Fruit fly (Drosophila melanogaster) whole organism, embryonic: ENCODE measurements around the gene CG6830.
A peak's percentile ranks its signal among the peaks of the same experiment; 100 is the strongest.

ENCODE experiments used
- ATbp ChIP-seq: fragments of 200-800 bp; sonication (Bioruptor generic); optimal IDR thresholded peaks from 2 replicates; lab custom pipeline; 2017; ENCODE audit warnings: missing biosample characterization, mild to moderate bottlenecking, missing genetic modification characterization, missing genetic modification reagents
- Ada2b ChIP-seq: fragments of 200-800 bp; sonication (Bioruptor generic); IDR thresholded peaks from 2 replicates; pipeline ENCODE4 v1.3.6; 2022; ENCODE audit warnings: missing biosample characterization, missing genetic modification characterization
- Aef1 ChIP-seq: fragments of 200-800 bp; sonication (Bioruptor generic); IDR thresholded peaks from 3 replicates; pipeline ENCODE4 v1.3.6; 2022; ENCODE audit warnings: missing biosample characterization, missing genetic modification characterization
- CG10431 ChIP-seq: fragments of 200-800 bp; sonication (Bioruptor generic); optimal IDR thresholded peaks from 3 replicates; lab custom pipeline; 2018; ENCODE audit warnings: missing biosample characterization, mild to moderate bottlenecking, missing genetic modification characterization
- CG11093 ChIP-seq: fragments of 200-800 bp; sonication (Bioruptor generic); IDR thresholded peaks from 3 replicates; pipeline ENCODE4 v1.3.6; 2022; ENCODE audit warnings: missing biosample characterization, missing genetic modification characterization
- CG12659 ChIP-seq: fragments of 200-800 bp; sonication (Bioruptor generic); optimal IDR thresholded peaks from 3 replicates; lab custom pipeline; 2017; ENCODE audit warnings: mild to moderate bottlenecking, missing biosample characterization, missing genetic modification reagents, missing genetic modification characterization
- CG14710 ChIP-seq: fragments of 200-800 bp; sonication (Bioruptor generic); optimal IDR thresholded peaks from 3 replicates; lab custom pipeline; 2019; ENCODE audit warnings: missing biosample characterization, mild to moderate bottlenecking, missing genetic modification characterization, moderate library complexity
- CG14860 ChIP-seq: fragments of 200-800 bp; sonication (Bioruptor generic); IDR thresholded peaks from 3 replicates; pipeline ENCODE4 v1.3.6; 2022; ENCODE audit warnings: missing biosample characterization, missing genetic modification characterization; ENCODE audit not compliant: partially characterized antibody
- CG15514 ChIP-seq: fragments of 200-800 bp; sonication (Bioruptor generic); optimal IDR thresholded peaks from 3 replicates; lab custom pipeline; 2017; ENCODE audit warnings: missing biosample characterization, missing genetic modification characterization, mild to moderate bottlenecking, moderate library complexity, missing genetic modification reagents
- CG1603 ChIP-seq: fragments of 200-800 bp; sonication (Bioruptor generic); optimal IDR thresholded peaks from 2 replicates; lab custom pipeline; 2019; ENCODE audit warnings: missing biosample characterization, mild to moderate bottlenecking, missing genetic modification characterization, moderate library complexity
- CG17361 ChIP-seq: fragments of 200-800 bp; sonication (Bioruptor generic); IDR thresholded peaks from 3 replicates; pipeline ENCODE4 v1.3.6; 2022; ENCODE audit warnings: missing biosample characterization, missing genetic modification characterization
- CG17385 ChIP-seq: fragments of 200-800 bp; sonication (Bioruptor generic); optimal IDR thresholded peaks from 3 replicates; lab custom pipeline; 2018; ENCODE audit warnings: missing biosample characterization, mild to moderate bottlenecking, missing genetic modification characterization
- CG17568 ChIP-seq: fragments of 200-800 bp; sonication (Bioruptor generic); optimal IDR thresholded peaks from 2 replicates; lab custom pipeline; 2018; ENCODE audit warnings: missing biosample characterization, mild to moderate bottlenecking, missing genetic modification characterization, moderate library complexity
- CG2202 ChIP-seq: fragments of 200-800 bp; sonication (Bioruptor generic); optimal IDR thresholded peaks from 2 replicates; lab custom pipeline; 2018; ENCODE audit warnings: missing biosample characterization, mild to moderate bottlenecking, missing genetic modification characterization
- CG30431 ChIP-seq: fragments of 200-800 bp; sonication (Bioruptor generic); optimal IDR thresholded peaks from 2 replicates; lab custom pipeline; 2017; ENCODE audit warnings: missing biosample characterization, missing genetic modification characterization
- CG3065 ChIP-seq: fragments of 200-800 bp; sonication (Bioruptor generic); optimal IDR thresholded peaks from 2 replicates; lab custom pipeline; 2016; ENCODE audit warnings: missing biosample characterization, missing genetic modification characterization
- CG32772 ChIP-seq: fragments of 200-800 bp; sonication (Bioruptor generic); IDR thresholded peaks from 2 replicates; pipeline ENCODE4 v1.3.6; 2022; ENCODE audit warnings: missing biosample characterization, missing genetic modification characterization
- CG3847 ChIP-seq: fragments of 200-800 bp; sonication (Bioruptor generic); IDR thresholded peaks from 2 replicates; pipeline ENCODE4 v1.3.6; 2022; ENCODE audit warnings: missing biosample characterization, missing genetic modification characterization
- CG4424 ChIP-seq: fragments of 200-800 bp; sonication (Bioruptor generic); optimal IDR thresholded peaks from 3 replicates; lab custom pipeline; 2016; ENCODE audit warnings: missing biosample characterization, missing genetic modification characterization
- CG4820 ChIP-seq: fragments of 200-800 bp; sonication (Bioruptor generic); optimal IDR thresholded peaks from 3 replicates; lab custom pipeline; 2016; ENCODE audit warnings: missing biosample characterization, missing genetic modification characterization
- CG6854 ChIP-seq: fragments of 200-800 bp; sonication (Bioruptor generic); optimal IDR thresholded peaks from 3 replicates; lab custom pipeline; 2017; ENCODE audit warnings: missing biosample characterization, mild to moderate bottlenecking, missing genetic modification characterization
- CG8388 ChIP-seq: fragments of 200-800 bp; sonication (Bioruptor generic); optimal IDR thresholded peaks from 2 replicates; lab custom pipeline; 2019; ENCODE audit warnings: missing biosample characterization, mild to moderate bottlenecking, missing genetic modification characterization, moderate library complexity
- HHEX ChIP-seq: fragments of 200-800 bp; sonication (Bioruptor generic); optimal IDR thresholded peaks from 3 replicates; lab custom pipeline; 2017; ENCODE audit warnings: missing biosample characterization, mild to moderate bottlenecking, missing genetic modification characterization, missing genetic modification reagents
- HmgZ ChIP-seq: fragments of 200-800 bp; sonication (Bioruptor generic); optimal IDR thresholded peaks from 2 replicates; lab custom pipeline; 2018; ENCODE audit warnings: missing biosample characterization, mild to moderate bottlenecking, missing genetic modification characterization
- Mrtf ChIP-seq: fragments of 200-800 bp; sonication (Bioruptor generic); IDR thresholded peaks from 3 replicates; pipeline ENCODE4 v1.3.6; 2022; ENCODE audit warnings: missing biosample characterization, missing genetic modification characterization
- NC2α ChIP-seq: fragments of 200-800 bp; sonication (Bioruptor generic); optimal IDR thresholded peaks from 2 replicates; lab custom pipeline; 2016; ENCODE audit warnings: missing biosample characterization, missing genetic modification characterization
- NC2β ChIP-seq: fragments of 200-800 bp; sonication (Bioruptor generic); optimal IDR thresholded peaks from 2 replicates; lab custom pipeline; 2016; ENCODE audit warnings: missing biosample characterization, missing genetic modification characterization
- NFAT ChIP-seq: fragments of 200-800 bp; sonication (Bioruptor generic); IDR thresholded peaks from 2 replicates; pipeline ENCODE4 v1.3.6; 2022; ENCODE audit warnings: missing biosample characterization, missing genetic modification characterization
- Nf-YC ChIP-seq: fragments of 200-800 bp; optimal IDR thresholded peaks from 3 replicates; lab custom pipeline; 2019; ENCODE audit warnings: missing biosample characterization, mild to moderate bottlenecking, missing genetic modification characterization, moderate library complexity
- NfI ChIP-seq: fragments of 200-800 bp; sonication (Bioruptor generic); optimal IDR thresholded peaks from 3 replicates; lab custom pipeline; 2018; ENCODE audit warnings: missing biosample characterization, mild to moderate bottlenecking, missing genetic modification characterization, moderate library complexity
- Pdp1 ChIP-seq, 2 experiments: fragments of 200-800 bp; sonication (Bioruptor generic); optimal IDR thresholded peaks; 3 replicates each; lab custom pipeline; 2016; ENCODE audit warnings: missing biosample characterization in 2 of 2, missing genetic modification characterization in 2 of 2, mild to moderate bottlenecking in 1 of 2, moderate library complexity in 1 of 2
- Scr ChIP-seq: fragments of 200-800 bp; sonication (Bioruptor generic); IDR thresholded peaks from 2 replicates; pipeline ENCODE4 v1.3.6; 2022; ENCODE audit warnings: missing biosample characterization, missing genetic modification characterization; ENCODE audit not compliant: partially characterized antibody
- ac ChIP-seq: fragments of 200-800 bp; sonication (Bioruptor generic); optimal IDR thresholded peaks from 3 replicates; lab custom pipeline; 2017; ENCODE audit warnings: missing biosample characterization, mild to moderate bottlenecking, missing genetic modification characterization
- bbx ChIP-seq: fragments of 200-800 bp; sonication (Bioruptor generic); IDR thresholded peaks from 2 replicates; pipeline ENCODE4 v1.3.6; 2022; ENCODE audit warnings: missing biosample characterization, missing genetic modification characterization; ENCODE audit not compliant: partially characterized antibody
- crp ChIP-seq, 2 experiments: fragments of 200-800 bp; sonication (Bioruptor generic); optimal IDR thresholded peaks; 2 replicates in 1 of 2; 3 replicates in 1 of 2; lab custom pipeline; 2017; ENCODE audit warnings: missing biosample characterization in 2 of 2, missing genetic modification characterization in 2 of 2, mild to moderate bottlenecking in 1 of 2, moderate library complexity in 1 of 2
- da ChIP-seq: fragments of 200-800 bp; sonication (Bioruptor generic); optimal IDR thresholded peaks from 2 replicates; lab custom pipeline; 2016; ENCODE audit warnings: missing biosample characterization, missing genetic modification characterization
- danr ChIP-seq: fragments of 200-800 bp; sonication (Bioruptor generic); IDR thresholded peaks from 2 replicates; pipeline ENCODE4 v1.3.6; 2022; ENCODE audit warnings: missing biosample characterization, missing genetic modification characterization
- dimm ChIP-seq: fragments of 200-800 bp; sonication (Bioruptor generic); IDR thresholded peaks from 2 replicates; pipeline ENCODE4 v1.3.6; 2022; ENCODE audit warnings: missing biosample characterization, missing genetic modification characterization
- fu2 ChIP-seq: fragments of 200-800 bp; sonication (Bioruptor generic); optimal IDR thresholded peaks from 2 replicates; lab custom pipeline; 2016; ENCODE audit warnings: missing biosample characterization, missing genetic modification characterization
- gfzf ChIP-seq: fragments of 200-800 bp; sonication (Bioruptor generic); optimal IDR thresholded peaks from 2 replicates; lab custom pipeline; 2016; ENCODE audit warnings: missing biosample characterization, mild to moderate bottlenecking, missing genetic modification characterization, moderate library complexity
- gsb-n ChIP-seq: fragments of 200-800 bp; sonication (Bioruptor generic); optimal IDR thresholded peaks from 3 replicates; lab custom pipeline; 2018; ENCODE audit warnings: missing biosample characterization, mild to moderate bottlenecking, missing genetic modification characterization
- h ChIP-seq: fragments of >200 bp; optimal IDR thresholded peaks from 2 replicates; lab custom pipeline; 2017
- kah ChIP-seq: fragments of 200-800 bp; sonication (Bioruptor generic); optimal IDR thresholded peaks from 2 replicates; lab custom pipeline; 2018; ENCODE audit warnings: missing biosample characterization, mild to moderate bottlenecking, missing genetic modification characterization
- lbe ChIP-seq: fragments of 200-800 bp; sonication (Bioruptor generic); optimal IDR thresholded peaks from 2 replicates; lab custom pipeline; 2016; ENCODE audit warnings: missing biosample characterization, mild to moderate bottlenecking, missing genetic modification characterization
- maf-S ChIP-seq: fragments of 200-800 bp; sonication (Bioruptor generic); optimal IDR thresholded peaks from 2 replicates; lab custom pipeline; 2016; ENCODE audit warnings: missing biosample characterization, missing genetic modification characterization
- odd ChIP-seq: fragments of 200-800 bp; sonication (Bioruptor generic); optimal IDR thresholded peaks from 2 replicates; lab custom pipeline; 2017; ENCODE audit warnings: missing biosample characterization, mild to moderate bottlenecking, missing genetic modification characterization
- pum ChIP-seq: fragments of 200-800 bp; sonication (Bioruptor generic); optimal IDR thresholded peaks from 2 replicates; lab custom pipeline; 2016; ENCODE audit warnings: missing biosample characterization, missing genetic modification characterization
- ro ChIP-seq: fragments of 200-800 bp; sonication (Bioruptor generic); IDR thresholded peaks from 2 replicates; pipeline ENCODE4 v1.3.6; 2022; ENCODE audit warnings: missing biosample characterization, missing genetic modification characterization
- sens ChIP-seq: fragments of 200-800 bp; sonication (Bioruptor generic); peaks from one replicate; lab custom pipeline; 2016; ENCODE audit warnings: missing biosample characterization, missing genetic modification characterization
- slp2 ChIP-seq: fragments of 200-800 bp; sonication (Bioruptor generic); optimal IDR thresholded peaks from 2 replicates; lab custom pipeline; 2016; ENCODE audit warnings: missing biosample characterization, missing genetic modification characterization
- zen ChIP-seq: fragments of 200-800 bp; sonication (Bioruptor generic); optimal IDR thresholded peaks from 3 replicates; lab custom pipeline; 2018; ENCODE audit warnings: missing biosample characterization, mild to moderate bottlenecking, missing genetic modification characterization, moderate library complexity

The CG6830 gene

dm6 chr3R:11661712-11662111 is 22.4 kb downstream of the CG6830 start (continued):
- peak; percentile 50 for TF ChIP-seq CG17385
- no peak for TF ChIP-seq CG6854 (GFP tag; lab: Kevin White, UChicago)
- TF ChIP-seq odd = peak; percentile 42
- peak; percentile 38 for TF ChIP-seq HHEX (GFP tag; lab: Kevin White, UChicago)
- no peak for TF ChIP-seq pum (GFP tag; lab: Kevin White, UChicago)
- no peak for TF ChIP-seq crp (GFP tag; optimal IDR thresholded peaks at IDR 0.05; lab: Kevin White, UChicago)
- TF ChIP-seq CG32772 (GFP tag; lab: Robert Waterston, UW) = no peak
- peak; percentile 41 for TF ChIP-seq Nf-YC (tag; lab: Kevin White, UChicago)
- 0 out of 3 replicates have a peak, but pooled peaks have one; percentile 38 for TF ChIP-seq CG17361 (GFP tag; lab: Robert Waterston, UW)
- TF ChIP-seq NC2β = no peak
- peak; percentile 46 for TF ChIP-seq NfI (GFP tag; lab: Kevin White, UChicago)
- TF ChIP-seq zen = no peak
- no peak for TF ChIP-seq CG3065
- peak; percentile 38 for TF ChIP-seq HmgZ (tag; lab: Kevin White, UChicago)
- TF ChIP-seq gfzf (GFP tag; lab: Kevin White, UChicago) = no peak
- no peak for TF ChIP-seq CG30431 (GFP tag; lab: Kevin White, UChicago)
- TF ChIP-seq CG1603 (tag; lab: Kevin White, UChicago) = peak; percentile 65
- TF ChIP-seq Pdp1 (GFP tag; optimal IDR thresholded peaks at IDR 0.05; lab: Kevin White, UChicago) = no peak
- peak; percentile 56 for TF ChIP-seq kah (GFP tag; lab: Kevin White, UChicago)
- peak; percentile 54 for TF ChIP-seq CG12659 (GFP tag; lab: Kevin White, UChicago)
- TF ChIP-seq danr (GFP tag; lab: Robert Waterston, UW) = no peak
- TF ChIP-seq CG2202 = no peak
- TF ChIP-seq CG4424 (GFP tag; lab: Kevin White, UChicago) = no peak
- peak; percentile 49 for TF ChIP-seq CG17568 (GFP tag; lab: Kevin White, UChicago)
- TF ChIP-seq CG14710 (tag; lab: Kevin White, UChicago) = no peak
- TF ChIP-seq CG15514 (GFP tag; lab: Kevin White, UChicago) = peak; percentile 28
- no peak for TF ChIP-seq CG8388
- TF ChIP-seq fu2 = no peak
- peak; percentile 79 for TF ChIP-seq sens (GFP tag; lab: Kevin White, UChicago)
- TF ChIP-seq CG4820 (GFP tag; lab: Kevin White, UChicago) = peak; percentile 30
- no peak for TF ChIP-seq Mrtf (GFP tag; lab: Robert Waterston, UW)
- peak; percentile 48 for TF ChIP-seq ATbp (GFP tag; lab: Kevin White, UChicago)
- TF ChIP-seq Aef1 = 0 out of 3 replicates have a peak, but pooled peaks have one; percentile 33
- no peak for TF ChIP-seq bbx (GFP tag; lab: Robert Waterston, UW)
- TF ChIP-seq CG10431 (GFP tag; lab: Kevin White, UChicago) = no peak
- no peak for TF ChIP-seq ro
- no peak for TF ChIP-seq ac (GFP tag; lab: Kevin White, UChicago)
- no peak for TF ChIP-seq slp2
- no peak for TF ChIP-seq h (lab: Kevin White, UChicago)
- TF ChIP-seq da (GFP tag; lab: Kevin White, UChicago) = no peak
- TF ChIP-seq NFAT (GFP tag; lab: Robert Waterston, UW) = 0 out of 2 replicates have a peak, but pooled peaks have one; percentile 25
- TF ChIP-seq Ada2b (GFP tag; lab: Robert Waterston, UW) = peak; percentile 63
- no peak for TF ChIP-seq maf-S (GFP tag; lab: Kevin White, UChicago)
- TF ChIP-seq gsb-n (tag; lab: Kevin White, UChicago) = peak; percentile 17
- TF ChIP-seq dimm = peak; percentile 20; the same call in 1 of the 2 replicates
- TF ChIP-seq Scr = no peak
- no peak for TF ChIP-seq CG11093 (GFP tag; lab: Robert Waterston, UW)
- TF ChIP-seq lbe (GFP tag; lab: Kevin White, UChicago) = no peak
- no peak for TF ChIP-seq NC2α (GFP tag; lab: Kevin White, UChicago)
- no peak for TF ChIP-seq CG3847 (GFP tag; lab: Robert Waterston, UW)
- no peak for TF ChIP-seq CG14860 (GFP tag; lab: Robert Waterston, UW)
